Worm (Caenorhabditis elegans) whole organism, mixed stage, embryonic: ENCODE results near the gene ugt-13.
A peak's percentile ranks its signal among the peaks of the same experiment; 100 is the strongest.

Experiments used
- M03D4.4 ChIP-seq: sonication (generic microtip); optimal IDR thresholded peaks from 2 replicates; lab custom pipeline; 2017; ENCODE audit warnings: mild to moderate bottlenecking, missing genetic modification characterization, missing compliant biosample characterization
- blmp-1 ChIP-seq: fragments of 150-350 bp; optimal IDR thresholded peaks from 2 replicates; lab custom pipeline; 2014; ENCODE audit warnings: missing biosample characterization, missing genetic modification characterization
- ceh-39 ChIP-seq: fragments of 150-350 bp; optimal IDR thresholded peaks from 2 replicates; lab custom pipeline; 2014; ENCODE audit warnings: missing biosample characterization, missing genetic modification characterization
- ceh-43 ChIP-seq: fragments of 200-800 bp; sonication (Bioruptor generic); optimal IDR thresholded peaks from 2 replicates; lab custom pipeline; 2018; ENCODE audit warnings: mild to moderate bottlenecking, missing genetic modification characterization, moderate library complexity, missing compliant biosample characterization
- ceh-83 ChIP-seq: fragments of 200-800 bp; sonication (Bioruptor generic); optimal IDR thresholded peaks from 2 replicates; lab custom pipeline; 2018; ENCODE audit warnings: mild to moderate bottlenecking, missing genetic modification characterization, missing compliant biosample characterization
- ces-1 ChIP-seq: fragments of 150-350 bp; optimal IDR thresholded peaks from 2 replicates; lab custom pipeline; 2014; ENCODE audit warnings: missing biosample characterization, missing genetic modification reagents, missing genetic modification characterization
- cnd-1 ChIP-seq: fragments of 200-800 bp; sonication (Bioruptor generic); optimal IDR thresholded peaks from 2 replicates; lab custom pipeline; 2018; ENCODE audit warnings: mild to moderate bottlenecking, missing genetic modification characterization, missing compliant biosample characterization
- drap-1 ChIP-seq: fragments of 200-800 bp; sonication (Bioruptor generic); optimal IDR thresholded peaks from 3 replicates; lab custom pipeline; 2018; ENCODE audit warnings: mild to moderate bottlenecking, missing genetic modification characterization, missing compliant biosample characterization
- elt-1 ChIP-seq: sonication (generic microtip); optimal IDR thresholded peaks from 2 replicates; lab custom pipeline; 2017; ENCODE audit warnings: missing genetic modification characterization, mild to moderate bottlenecking, missing compliant biosample characterization, antibody characterized with exemption, moderate library complexity, borderline replicate concordance; ENCODE audit not compliant: insufficient read depth
- elt-3 ChIP-seq: fragments of 150-350 bp; optimal IDR thresholded peaks from 2 replicates; lab custom pipeline; 2014; ENCODE audit warnings: missing biosample characterization, missing genetic modification characterization
- flh-1 ChIP-seq: fragments of 200-800 bp; sonication (Bioruptor generic); optimal IDR thresholded peaks from 2 replicates; lab custom pipeline; 2018; ENCODE audit warnings: mild to moderate bottlenecking, missing genetic modification characterization, moderate library complexity, missing compliant biosample characterization
- ham-2 ChIP-seq: fragments of 200-800 bp; sonication (Bioruptor generic); optimal IDR thresholded peaks from 2 replicates; lab custom pipeline; 2018; ENCODE audit warnings: mild to moderate bottlenecking, missing genetic modification characterization, missing compliant biosample characterization
- hlh-1 ChIP-seq: fragments of 150-350 bp; optimal IDR thresholded peaks from 2 replicates; lab custom pipeline; 2014; ENCODE audit warnings: missing biosample characterization, missing genetic modification reagents, missing genetic modification characterization
- lin-13 ChIP-seq: fragments of 150-350 bp; optimal IDR thresholded peaks from 2 replicates; lab custom pipeline; 2014; ENCODE audit warnings: missing biosample characterization, missing genetic modification characterization
- lin-32 ChIP-seq: fragments of 200-800 bp; sonication (Bioruptor generic); optimal IDR thresholded peaks from 2 replicates; lab custom pipeline; 2018; ENCODE audit warnings: mild to moderate bottlenecking, missing genetic modification characterization, missing compliant biosample characterization
- lsy-2 ChIP-seq: fragments of 150-350 bp; optimal IDR thresholded peaks from 2 replicates; lab custom pipeline; 2014; ENCODE audit warnings: missing biosample characterization, missing genetic modification characterization
- mab-5 ChIP-seq: fragments of 150-350 bp; optimal IDR thresholded peaks from 2 replicates; lab custom pipeline; 2014; ENCODE audit warnings: missing biosample characterization, missing genetic modification characterization
- mep-1 ChIP-seq: fragments of 150-350 bp; optimal IDR thresholded peaks from 2 replicates; lab custom pipeline; 2017; ENCODE audit warnings: missing biosample characterization, missing genetic modification reagents, missing genetic modification characterization, inconsistent platforms
- mls-2 ChIP-seq: sonication (generic microtip); optimal IDR thresholded peaks from 2 replicates; lab custom pipeline; 2016; ENCODE audit warnings: mild to moderate bottlenecking, missing genetic modification characterization, moderate library complexity, missing compliant biosample characterization
- nhr-2 ChIP-seq: fragments of 150-350 bp; optimal IDR thresholded peaks from 2 replicates; lab custom pipeline; 2014; ENCODE audit warnings: missing biosample characterization, missing genetic modification characterization
- nhr-237 ChIP-seq: fragments of 150-350 bp; optimal IDR thresholded peaks from 2 replicates; lab custom pipeline; 2014; ENCODE audit warnings: missing biosample characterization, missing genetic modification characterization
- nhr-28 ChIP-seq: fragments of 150-350 bp; optimal IDR thresholded peaks from 2 replicates; lab custom pipeline; 2014; ENCODE audit warnings: missing biosample characterization, missing genetic modification characterization
- pha-4 ChIP-seq: fragments of 150-350 bp; optimal IDR thresholded peaks from 2 replicates; lab custom pipeline; 2018; ENCODE audit warnings: missing biosample characterization, missing genetic modification reagents, missing genetic modification characterization
- sem-2 ChIP-seq: fragments of 200-800 bp; sonication (Bioruptor generic); optimal IDR thresholded peaks from 2 replicates; lab custom pipeline; 2018; ENCODE audit warnings: mild to moderate bottlenecking, missing genetic modification characterization, missing compliant biosample characterization
- snpc-4 ChIP-seq: fragments of 150-350 bp; optimal IDR thresholded peaks from 2 replicates; lab custom pipeline; 2014; ENCODE audit warnings: missing biosample characterization, missing genetic modification characterization
- sptf-1 ChIP-seq: sonication (generic microtip); optimal IDR thresholded peaks from 2 replicates; lab custom pipeline; 2017; ENCODE audit warnings: mild to moderate bottlenecking, missing genetic modification characterization, moderate library complexity, missing compliant biosample characterization
- unc-120 ChIP-seq: sonication (generic microtip); optimal IDR thresholded peaks from 2 replicates; lab custom pipeline; 2017; ENCODE audit warnings: missing genetic modification characterization, missing compliant biosample characterization; ENCODE audit not compliant: poor library complexity, severe bottlenecking
- zip-8 ChIP-seq: fragments of 150-350 bp; optimal IDR thresholded peaks from 2 replicates; lab custom pipeline; 2014; ENCODE audit warnings: missing biosample characterization, missing genetic modification characterization

ugt-13 gene

DNA sequence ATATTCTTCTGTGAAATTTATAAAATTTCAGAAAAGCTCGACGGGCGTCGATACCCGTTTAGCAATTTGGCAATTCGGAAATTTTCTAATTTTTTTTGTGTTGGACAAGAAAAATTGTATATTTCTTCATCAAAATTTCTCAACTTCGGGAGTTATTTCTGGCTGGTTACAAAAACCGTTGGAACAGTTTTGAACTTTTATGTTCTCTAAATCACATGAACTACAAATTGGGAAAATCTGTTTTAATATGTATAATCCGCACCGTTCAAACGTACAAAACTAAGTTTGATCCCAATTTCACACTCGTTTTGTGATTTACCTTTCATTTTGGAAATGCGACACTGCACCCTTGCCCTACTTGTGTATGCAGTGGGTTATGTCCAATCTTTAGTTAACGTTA lies 23.3 kb upstream of the ugt-13 start, which contains the start of gene T19H12.3:
TSS of gene T19H12.3 (plus strand) at position 301 of the 400 bp plus-strand sequence.
- no peak for TF ChIP-seq blmp-1

DNA sequence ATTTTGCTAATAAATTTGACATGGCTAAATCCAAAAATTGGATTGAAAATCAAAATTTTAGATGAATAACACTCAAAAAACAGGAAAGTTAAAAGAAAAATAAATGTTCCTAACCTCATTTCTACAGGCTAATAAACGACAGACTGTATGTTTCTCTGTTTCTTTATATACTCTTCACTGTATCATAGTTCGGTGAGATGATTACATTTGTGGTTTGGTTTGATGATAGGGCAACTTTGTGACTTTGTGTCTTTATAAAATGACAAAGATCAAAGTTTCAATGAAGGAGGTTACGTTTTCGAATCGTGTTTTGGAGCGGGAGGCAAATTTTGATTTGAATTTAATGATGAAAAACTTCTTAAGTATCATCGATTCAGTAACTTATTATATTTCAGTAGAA lies 19.2 kb upstream of the ugt-13 start, which contains the start of gene ugt-12:
TSS of gene ugt-12 (minus strand) at position 153 of the 400 bp plus-strand sequence.
- TF ChIP-seq nhr-28 (no peak), lin-32 (GFP tag; lab: Kevin White, UChicago) (no peak), ceh-43 (GFP tag; lab: Kevin White, UChicago) (no peak), flh-1 (no peak)

DNA sequence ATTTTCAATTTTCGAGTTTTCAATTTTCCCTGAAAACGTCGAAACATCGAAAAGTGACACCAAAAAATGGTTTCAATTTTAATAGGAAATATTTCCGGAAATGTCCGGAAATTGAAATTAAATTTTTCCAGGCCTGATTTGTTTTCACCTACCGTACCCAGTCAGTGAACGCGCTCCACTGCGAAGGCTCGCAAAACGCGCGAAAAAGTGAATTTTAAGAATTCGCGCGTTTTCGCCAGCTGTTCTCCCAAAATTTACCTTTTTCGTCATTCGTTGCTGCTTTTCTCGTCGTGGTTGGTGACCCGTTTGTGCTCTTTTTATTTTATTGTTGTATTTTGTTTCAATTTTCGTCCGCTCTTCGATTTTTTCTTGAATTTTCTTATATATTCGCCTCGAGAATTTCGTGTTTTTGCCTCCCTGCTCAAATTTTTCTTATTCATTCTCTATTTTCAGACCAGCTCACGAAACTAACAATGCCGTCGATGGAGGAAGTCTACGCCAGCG lies 18.7 kb upstream of the ugt-13 start, which contains the start of gene T19H12.2:
TSS of gene T19H12.2 (plus strand) at position 454 of the 504 bp plus-strand sequence.
- TF ChIP-seq lsy-2 (tag; lab: Kevin White, UChicago) (peak; percentile 50), ceh-43 (GFP tag; lab: Kevin White, UChicago) (no peak)

DNA sequence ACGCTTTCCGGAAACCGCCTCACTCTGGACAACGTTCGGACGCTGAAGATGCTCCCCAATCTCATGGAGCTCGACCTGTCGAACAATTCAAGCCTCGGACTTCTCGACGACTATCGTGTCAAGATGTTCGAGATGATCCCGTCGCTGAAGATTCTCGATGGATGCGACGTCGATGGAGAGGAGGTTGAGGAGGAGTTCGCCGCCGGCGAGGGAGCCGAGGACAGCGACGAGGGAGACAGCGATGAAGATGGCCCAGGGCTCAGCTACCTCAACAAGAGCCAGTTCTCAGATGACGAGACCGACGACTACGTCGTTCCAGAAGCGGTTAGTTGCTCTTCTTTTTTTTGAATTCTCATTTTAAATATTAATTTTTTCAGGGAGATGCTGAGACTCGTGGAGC lies 17.9 kb upstream of the ugt-13 start:
- no peak for TF ChIP-seq ceh-39
- TF ChIP-seq sptf-1 (tag; lab: Kevin White, UChicago), result no peak
- no peak for TF ChIP-seq lin-13 (tag; lab: Kevin White, UChicago)
- no peak for TF ChIP-seq mab-5 (tag; lab: Kevin White, UChicago)
- TF ChIP-seq drap-1 (GFP tag; lab: Kevin White, UChicago), result no peak
- TF ChIP-seq nhr-28, result no peak
- no peak for TF ChIP-seq hlh-1 (tag; lab: Kevin White, UChicago)
- TF ChIP-seq lin-32 (GFP tag; lab: Kevin White, UChicago), result no peak
- TF ChIP-seq nhr-237 (tag; lab: Kevin White, UChicago), result no peak
- TF ChIP-seq elt-3 (tag; lab: Kevin White, UChicago), result no peak
- no peak for TF ChIP-seq ham-2 (GFP tag; lab: Kevin White, UChicago)
- no peak for TF ChIP-seq unc-120 (tag; lab: Kevin White, UChicago)
- TF ChIP-seq mep-1 (tag; lab: Kevin White, UChicago), result no peak

DNA sequence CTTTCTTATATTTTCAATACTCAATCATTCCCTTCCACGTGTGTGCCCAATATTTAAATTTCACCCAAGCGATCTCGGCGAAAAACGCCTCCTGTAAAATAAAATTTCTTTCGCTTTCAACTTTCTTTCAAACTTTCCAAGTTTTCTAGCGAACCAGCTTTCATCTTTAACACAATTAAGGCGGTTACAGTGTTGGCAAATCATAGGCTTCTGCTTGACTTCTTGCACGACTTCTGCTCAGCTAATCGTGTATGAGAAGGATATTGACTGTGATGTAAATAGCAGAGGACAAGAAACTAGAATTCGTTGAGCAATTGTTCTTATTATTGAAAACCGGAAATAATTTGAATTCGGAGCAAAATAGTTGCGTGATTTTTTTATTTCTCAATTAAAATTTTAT lies 17.4 kb upstream of the ugt-13 start:
- TF ChIP-seq mep-1 (tag; lab: Kevin White, UChicago) (no peak), mls-2 (tag; lab: Kevin White, UChicago) (no peak), nhr-237 (tag; lab: Kevin White, UChicago) (no peak), ceh-83 (no peak), flh-1 (no peak)

DNA sequence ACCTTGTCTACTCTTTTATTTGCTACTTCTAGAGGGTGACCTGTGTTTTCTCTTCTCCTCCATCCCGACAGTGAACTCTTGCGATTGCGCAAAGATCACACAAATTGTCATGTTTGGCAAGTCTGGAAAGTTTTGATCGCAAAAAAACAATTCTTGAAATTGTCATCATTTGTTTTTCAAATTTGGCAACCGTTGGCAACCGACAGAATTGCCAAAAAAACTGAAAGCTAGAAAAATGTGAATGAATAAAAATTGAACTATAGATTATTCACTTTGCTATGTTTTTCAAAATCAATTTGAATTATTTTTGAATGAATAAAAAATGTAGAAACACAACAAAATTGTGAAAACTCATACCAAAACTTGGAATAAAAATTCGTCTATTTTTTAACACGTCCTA lies 13.7 kb upstream of the ugt-13 start, which contains the start of gene ugt-11:
TSS of gene ugt-11 (minus strand) at position 101 of the 400 bp plus-strand sequence.
- no peak for TF ChIP-seq sptf-1 (tag; lab: Kevin White, UChicago)
- no peak for TF ChIP-seq mab-5 (tag; lab: Kevin White, UChicago)
- no peak for TF ChIP-seq nhr-2
- no peak for TF ChIP-seq ham-2 (GFP tag; lab: Kevin White, UChicago)
- no peak for TF ChIP-seq drap-1 (GFP tag; lab: Kevin White, UChicago)
- no peak for TF ChIP-seq sem-2 (GFP tag; lab: Kevin White, UChicago)
- TF ChIP-seq ceh-43 (GFP tag; lab: Kevin White, UChicago), result no peak
- TF ChIP-seq mep-1 (tag; lab: Kevin White, UChicago), result no peak
- TF ChIP-seq cnd-1, result no peak

DNA sequence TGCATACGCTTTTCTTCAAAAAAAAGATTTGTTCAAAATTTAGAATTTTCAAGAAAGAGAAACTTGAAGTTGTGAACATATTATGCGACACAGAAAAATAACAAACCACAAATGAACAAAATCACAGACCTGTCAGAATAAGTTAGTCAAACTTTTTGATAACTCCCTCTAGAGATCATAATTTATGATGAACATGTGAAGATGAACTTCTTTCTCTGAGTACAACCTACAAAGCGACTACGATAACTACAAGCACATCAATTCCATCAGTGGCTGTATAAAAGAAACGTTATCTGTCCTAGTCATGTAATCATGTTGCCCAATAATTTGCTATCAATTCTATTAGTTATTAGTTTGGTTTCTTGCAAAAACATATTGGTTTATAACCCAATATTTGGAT lies 12.9 kb upstream of the ugt-13 start, which contains the start of gene ugt-9:
TSS of gene ugt-9 (plus strand) at position 305 of the 400 bp plus-strand sequence.
- no peak for TF ChIP-seq flh-1
- no peak for TF ChIP-seq nhr-2
- no peak for TF ChIP-seq cnd-1
- TF ChIP-seq pha-4, result no peak
- TF ChIP-seq nhr-237 (tag; lab: Kevin White, UChicago), result no peak
- TF ChIP-seq snpc-4 (tag; lab: Kevin White, UChicago), result no peak
- no peak for TF ChIP-seq zip-8 (tag; lab: Kevin White, UChicago)
- TF ChIP-seq lsy-2 (tag; lab: Kevin White, UChicago), result no peak
- TF ChIP-seq sptf-1 (tag; lab: Kevin White, UChicago), result no peak
- no peak for TF ChIP-seq drap-1 (GFP tag; lab: Kevin White, UChicago)
- no peak for TF ChIP-seq M03D4.4 (tag; lab: Kevin White, UChicago)
- TF ChIP-seq elt-3 (tag; lab: Kevin White, UChicago), result no peak
- TF ChIP-seq mab-5 (tag; lab: Kevin White, UChicago), result no peak
- no peak for TF ChIP-seq elt-1 (tag; lab: Kevin White, UChicago)
- TF ChIP-seq ces-1, result no peak
